Worm (Caenorhabditis elegans): ENCODE results near the gene str-12.
A peak's percentile ranks its signal among the peaks of the same experiment; 100 is the strongest.

The str-12 gene

ce11 chrV:15566511-15567178, 44.0 kb upstream of the str-12 start (continued):
- TF ChIP-seq aly-2 (tag; optimal IDR thresholded peaks at IDR 0.05) (no peak), unc-55 (GFP tag; optimal IDR thresholded peaks at IDR 0.05) (peak; percentile 6), blmp-1 (tag; optimal IDR thresholded peaks at IDR 0.05; ENCODE audit: insufficient read depth) (peak; percentile 40), nhr-11 (tag; optimal IDR thresholded peaks at IDR 0.05) (no peak), R02D3.7 (tag; optimal IDR thresholded peaks at IDR 0.05) (no peak), nhr-237 (tag; optimal IDR thresholded peaks at IDR 0.05) (no peak), alr-1 (tag; optimal IDR thresholded peaks at IDR 0.05) (no peak), lin-11 (tag; optimal IDR thresholded peaks at IDR 0.05) (peak; percentile 57), crh-2 (tag; optimal IDR thresholded peaks at IDR 0.05) (peak; percentile 83), gmeb-1 (tag; optimal IDR thresholded peaks at IDR 0.05) (peak; percentile 70), nhr-6 (tag; optimal IDR thresholded peaks at IDR 0.05) (peak; percentile 29), elt-1 (tag; optimal IDR thresholded peaks at IDR 0.05) (no peak), sma-9 (GFP tag; optimal IDR thresholded peaks at IDR 0.05) (peak; percentile 94), sma-9 (tag; optimal IDR thresholded peaks at IDR 0.05) (no peak), sem-4 (tag; optimal IDR thresholded peaks at IDR 0.05) (peak; percentile 73), nhr-129 (tag; optimal IDR thresholded peaks at IDR 0.05) (peak; percentile 97), ama-1 (optimal IDR thresholded peaks at IDR 0.05) (peak; percentile 95), nhr-25 (tag; optimal IDR thresholded peaks at IDR 0.05) (peak; percentile 70), C34F6.9 (tag; optimal IDR thresholded peaks at IDR 0.05) (peak; percentile 76)

ce11 chrV:15567344-15567804, 43.3 kb upstream of the str-12 start, which contains the start of gene acs-2:
acs-2 (plus strand) TSS chrV:15567394.
- TF ChIP-seq egl-27 (tag; optimal IDR thresholded peaks at IDR 0.05) (no peak), dmd-4 (tag; optimal IDR thresholded peaks at IDR 0.05) (no peak), elt-1 (tag; optimal IDR thresholded peaks at IDR 0.05) (no peak), ama-1 (optimal IDR thresholded peaks at IDR 0.05) (no peak), unc-39 (tag; optimal IDR thresholded peaks at IDR 0.05) (no peak), mdl-1 (tag; optimal IDR thresholded peaks at IDR 0.05) (no peak), nhr-23 (tag; optimal IDR thresholded peaks at IDR 0.05) (no peak), nhr-25 (tag; optimal IDR thresholded peaks at IDR 0.05) (no peak), alr-1 (tag; optimal IDR thresholded peaks at IDR 0.05) (no peak), ztf-4 (tag; optimal IDR thresholded peaks at IDR 0.05) (no peak), skn-1 (tag; optimal IDR thresholded peaks at IDR 0.05) (no peak), sem-4 (tag; optimal IDR thresholded peaks at IDR 0.05) (no peak), nhr-129 (tag; optimal IDR thresholded peaks at IDR 0.05) (no peak), lsy-2 (tag; optimal IDR thresholded peaks at IDR 0.05) (no peak), ceh-82 (tag; optimal IDR thresholded peaks at IDR 0.05) (no peak), gmeb-1 (tag; optimal IDR thresholded peaks at IDR 0.05) (no peak), fos-1 (tag; optimal IDR thresholded peaks at IDR 0.05) (no peak)

- TF ChIP-seq ztf-11 (tag; optimal IDR thresholded peaks at IDR 0.05) (no peak), ama-1 (optimal IDR thresholded peaks at IDR 0.05) (peak; percentile 69)
These were observed 42.3 kb upstream of the str-12 start for ce11 chrV:15568381-15568780.

- TF ChIP-seq blmp-1 (tag; optimal IDR thresholded peaks at IDR 0.05; ENCODE audit: insufficient read depth) (no peak), fos-1 (tag; optimal IDR thresholded peaks at IDR 0.05) (peak; percentile 27), nhr-25 (tag; optimal IDR thresholded peaks at IDR 0.05) (peak; percentile 40), C34F6.9 (tag; optimal IDR thresholded peaks at IDR 0.05) (peak; percentile 66), sma-9 (GFP tag; optimal IDR thresholded peaks at IDR 0.05) (peak; percentile 44), sma-9 (tag; optimal IDR thresholded peaks at IDR 0.05) (no peak), snpc-4 (tag; optimal IDR thresholded peaks at IDR 0.05) (peak; percentile 22), nhr-21 (tag; optimal IDR thresholded peaks at IDR 0.05) (peak; percentile 40), ztf-4 (tag; optimal IDR thresholded peaks at IDR 0.05) (no peak), lsy-2 (tag; optimal IDR thresholded peaks at IDR 0.05) (peak in 1 of 2 experiments; percentile 80), lin-11 (tag; optimal IDR thresholded peaks at IDR 0.05) (no peak), lin-13 (GFP tag; optimal IDR thresholded peaks at IDR 0.05) (peak; percentile 26), nhr-129 (tag; optimal IDR thresholded peaks at IDR 0.05) (peak; percentile 77), mbf-1 (tag; optimal IDR thresholded peaks at IDR 0.05) (no peak), crh-2 (tag; optimal IDR thresholded peaks at IDR 0.05) (peak; percentile 61), sem-4 (tag; optimal IDR thresholded peaks at IDR 0.05) (no peak), egl-27 (tag; optimal IDR thresholded peaks at IDR 0.05) (no peak), ceh-16 (tag; optimal IDR thresholded peaks at IDR 0.05) (peak; percentile 25), nhr-6 (tag; optimal IDR thresholded peaks at IDR 0.05) (peak; percentile 36), sma-3 (GFP tag; optimal IDR thresholded peaks at IDR 0.05) (peak; percentile 39), gmeb-1 (tag; optimal IDR thresholded peaks at IDR 0.05) (peak; percentile 93), nhr-10 (tag; optimal IDR thresholded peaks at IDR 0.05) (no peak), ZK546.5 (tag; optimal IDR thresholded peaks at IDR 0.05) (no peak), R02D3.7 (tag; optimal IDR thresholded peaks at IDR 0.05) (peak; percentile 84), F13H6.1 (tag; optimal IDR thresholded peaks at IDR 0.05) (peak; percentile 37), nhr-77 (tag; optimal IDR thresholded peaks at IDR 0.05) (no peak), ama-1 (optimal IDR thresholded peaks at IDR 0.05) (peak; percentile 95), aly-2 (tag; optimal IDR thresholded peaks at IDR 0.05) (no peak), elt-1 (tag; optimal IDR thresholded peaks at IDR 0.05) (no peak), nhr-23 (tag; optimal IDR thresholded peaks at IDR 0.05) (no peak), unc-55 (GFP tag; optimal IDR thresholded peaks at IDR 0.05) (peak; percentile 88)
These were observed 40.8 kb upstream of the str-12 start, which contains the start of gene lsm-5 for ce11 chrV:15569702-15570430. lsm-5 (plus strand) TSS chrV:15570380.

Measured in whole organism, L2 larva.